Worm (Caenorhabditis elegans): ENCODE data around the gene C50D2.2.

The C50D2.2 gene

ce11 chrII:152283-152682 is 43.3 kb downstream of the C50D2.2 start, which contains the start of gene T25D3.3:
Gene T25D3.3 (plus strand): TSS chrII:152583.
- no peak for TF ChIP-seq ahr-1 (tag; optimal IDR thresholded peaks at IDR 0.05)
- TF ChIP-seq ceh-14 (tag; optimal IDR thresholded peaks at IDR 0.05): no peak
- no peak for TF ChIP-seq T23F11.4 (GFP tag; optimal IDR thresholded peaks at IDR 0.05)
- TF ChIP-seq hlh-30 (tag; optimal IDR thresholded peaks at IDR 0.05; ENCODE audit: insufficient read depth): no peak
- TF ChIP-seq pha-2 (tag; optimal IDR thresholded peaks at IDR 0.05): no peak
- no peak for TF ChIP-seq pha-4 (tag; optimal IDR thresholded peaks at IDR 0.05)
- no peak for TF ChIP-seq unc-86 (tag; optimal IDR thresholded peaks at IDR 0.05)
- TF ChIP-seq sox-2 (GFP tag; IDR thresholded peaks at IDR 0.05): no peak
- no peak for TF ChIP-seq tbx-2 (tag; optimal IDR thresholded peaks at IDR 0.05)
- TF ChIP-seq rnt-1 (tag; optimal IDR thresholded peaks at IDR 0.05): no peak
- TF ChIP-seq C38D4.7 (GFP tag; optimal IDR thresholded peaks at IDR 0.05): no peak
- TF ChIP-seq unc-55 (GFP tag; optimal IDR thresholded peaks at IDR 0.05): no peak
- TF ChIP-seq dve-1 (tag; optimal IDR thresholded peaks at IDR 0.05): no peak
- no peak for TF ChIP-seq sox-4 (tag; optimal IDR thresholded peaks at IDR 0.05)

DNA sequence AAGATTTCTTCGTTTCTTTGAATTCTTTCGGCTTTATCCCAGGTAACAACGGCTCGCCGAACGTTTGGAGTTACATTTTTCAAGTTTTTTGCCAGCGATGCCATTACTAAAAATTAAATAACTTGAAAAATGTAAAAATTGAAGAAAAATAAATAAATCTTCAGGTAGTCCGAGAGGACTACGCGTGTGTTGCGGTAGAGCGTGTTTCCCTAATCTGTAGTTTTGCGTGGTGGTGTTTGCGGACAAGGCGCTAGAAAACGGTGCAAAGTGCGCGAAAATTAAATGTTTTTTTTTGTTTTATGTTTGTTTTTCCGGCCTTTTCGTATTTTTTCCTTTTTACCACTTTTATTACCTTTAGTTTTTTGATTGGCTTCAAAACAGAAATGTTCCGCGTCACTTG is 46.9 kb downstream of the C50D2.2 start, which contains the start of gene mrpl-28:
Gene mrpl-28 (minus strand): TSS at position 106 of the 400 bp plus-strand sequence.
- TF ChIP-seq unc-42 (tag; optimal IDR thresholded peaks at IDR 0.05) (peak; percentile 69), pax-1 (tag; optimal IDR thresholded peaks at IDR 0.05) (peak; percentile 71), ceh-34 (tag; optimal IDR thresholded peaks at IDR 0.05) (peak; percentile 25), hlh-8 (tag; optimal IDR thresholded peaks at IDR 0.05) (no peak), ets-4 (tag; optimal IDR thresholded peaks at IDR 0.05) (peak; percentile 50), rnt-1 (tag; optimal IDR thresholded peaks at IDR 0.05) (no peak), tbx-2 (tag; optimal IDR thresholded peaks at IDR 0.05) (peak; percentile 40), elt-4 (tag; optimal IDR thresholded peaks at IDR 0.05) (no peak), dve-1 (tag; optimal IDR thresholded peaks at IDR 0.05) (peak; percentile 57), pqm-1 (tag; optimal IDR thresholded peaks at IDR 0.05) (peak; percentile 43), ceh-6 (GFP tag; optimal IDR thresholded peaks at IDR 0.05) (no peak), nfya-1 (tag; optimal IDR thresholded peaks at IDR 0.05) (peak; percentile 66), elt-2 (tag; optimal IDR thresholded peaks at IDR 0.05) (peak; percentile 63), ceh-31 (tag; optimal IDR thresholded peaks at IDR 0.05) (peak; percentile 51), C08G9.2 (tag; optimal IDR thresholded peaks at IDR 0.05) (peak; percentile 46), sdc-2 (tag; optimal IDR thresholded peaks at IDR 0.05) (no peak), ceh-18 (tag; optimal IDR thresholded peaks at IDR 0.05) (peak; percentile 52), lim-6 (tag; optimal IDR thresholded peaks at IDR 0.05) (no peak)

- peak; percentile 65 for TF ChIP-seq elt-2 (tag; optimal IDR thresholded peaks at IDR 0.05)
- TF ChIP-seq fax-1 (tag; optimal IDR thresholded peaks at IDR 0.05): no peak
- TF ChIP-seq nfya-1 (tag; optimal IDR thresholded peaks at IDR 0.05): no peak
- TF ChIP-seq ceh-30 (tag; optimal IDR thresholded peaks at IDR 0.05): no peak
- TF ChIP-seq hlh-30 (tag; optimal IDR thresholded peaks at IDR 0.05; ENCODE audit: insufficient read depth): no peak
- no peak for TF ChIP-seq ceh-6 (GFP tag; optimal IDR thresholded peaks at IDR 0.05)
- no peak for TF ChIP-seq tbx-7 (tag; optimal IDR thresholded peaks at IDR 0.05)
Observed at ce11 chrII:156999-157499, 48.1 kb downstream of the C50D2.2 start.

- TF ChIP-seq rnt-1 (tag; optimal IDR thresholded peaks at IDR 0.05) (peak; percentile 5), dmd-4 (tag; optimal IDR thresholded peaks at IDR 0.05; ENCODE audit: borderline replicate concordance) (peak; percentile 21), unc-42 (tag; optimal IDR thresholded peaks at IDR 0.05) (peak; percentile 93), ztf-16 (tag; optimal IDR thresholded peaks at IDR 0.05) (no peak)
Observed at ce11 chrII:158004-158731, 49.2 kb downstream of the C50D2.2 start.

Measured in whole organism, late embryonic.